Worm (Caenorhabditis elegans): ENCODE results near the gene C16D9.3.

- TF ChIP-seq hlh-6 (tag; optimal IDR thresholded peaks at IDR 0.05), result no peak
- TF ChIP-seq F13H6.1 (tag; optimal IDR thresholded peaks at IDR 0.05), result no peak
- TF ChIP-seq unc-55 (GFP tag; optimal IDR thresholded peaks at IDR 0.05), result no peak
- no peak for TF ChIP-seq pha-4 (tag; optimal IDR thresholded peaks at IDR 0.05)
- no peak for TF ChIP-seq ama-1 (optimal IDR thresholded peaks at IDR 0.05)
- no peak for TF ChIP-seq pag-3 (tag; optimal IDR thresholded peaks at IDR 0.05; ENCODE audit: borderline replicate concordance)
- TF ChIP-seq C38D4.7 (GFP tag; optimal IDR thresholded peaks at IDR 0.05), result no peak
Observed at ce11 chrV:8224634-8225033, 15.2 kb downstream of the C16D9.3 start, which contains the start of gene pax-1.

Measured in whole organism, late embryonic.